Worm (Caenorhabditis elegans): ENCODE results near the gene F28C1.1.
A peak's percentile ranks its signal among the peaks of the same experiment; 100 is the strongest.

F28C1.1 gene

ce11 chrV:12497725-12498263, 47.2 kb downstream of the F28C1.1 start, which contains the start of the genes W04D2.4 and rbm-25 (continued):
- TF ChIP-seq blmp-1 (tag; optimal IDR thresholded peaks at IDR 0.05) (peak; percentile 80), ama-1 (optimal IDR thresholded peaks at IDR 0.05) (peak; percentile 75), unc-86 (tag; optimal IDR thresholded peaks at IDR 0.05) (peak; percentile 85), irx-1 (tag; optimal IDR thresholded peaks at IDR 0.05) (peak; percentile 82), nhr-12 (tag; optimal IDR thresholded peaks at IDR 0.05) (no peak), rnt-1 (tag; optimal IDR thresholded peaks at IDR 0.05) (peak; percentile 87), unc-98 (GFP tag; IDR thresholded peaks at IDR 0.05) (no peak), fos-1 (tag; optimal IDR thresholded peaks at IDR 0.05) (peak; percentile 57), nhr-20 (tag; optimal IDR thresholded peaks at IDR 0.05) (peak; percentile 86), C34B4.2 (tag; optimal IDR thresholded peaks at IDR 0.05) (no peak), lin-15B (tag; optimal IDR thresholded peaks at IDR 0.05) (peak; percentile 23), fkh-4 (tag; optimal IDR thresholded peaks at IDR 0.05; ENCODE audit: borderline replicate concordance) (peak; percentile 30), C16A3.4 (tag; optimal IDR thresholded peaks at IDR 0.05) (peak; percentile 76), elt-2 (tag; optimal IDR thresholded peaks at IDR 0.05) (peak; percentile 60), mab-9 (GFP tag; IDR thresholded peaks at IDR 0.05) (0 out of 2 replicates have a peak, but pooled peaks have one; percentile 25), ceh-82 (tag; optimal IDR thresholded peaks at IDR 0.05) (peak; percentile 63 to 77 (median 77)), C04F5.9 (tag; optimal IDR thresholded peaks at IDR 0.05) (peak; percentile 41), nhr-76 (tag; optimal IDR thresholded peaks at IDR 0.05) (no peak), skn-1 (tag; optimal IDR thresholded peaks at IDR 0.05) (peak; percentile 80), lsy-2 (tag; optimal IDR thresholded peaks at IDR 0.05) (peak; percentile 87 to 93), nhr-77 (tag; optimal IDR thresholded peaks at IDR 0.05) (peak; percentile 9), nhr-90 (tag; optimal IDR thresholded peaks at IDR 0.05; ENCODE audit: poor library complexity) (peak; percentile 86), egl-13 (tag; optimal IDR thresholded peaks at IDR 0.05) (peak; percentile 71), ceh-90 (tag; optimal IDR thresholded peaks at IDR 0.05) (no peak), lin-35 (GFP tag; optimal IDR thresholded peaks at IDR 0.05) (peak; percentile 76 to 85), lir-3 (tag; optimal IDR thresholded peaks at IDR 0.05; ENCODE audit: poor library complexity) (peak; percentile 60), hlh-4 (tag; optimal IDR thresholded peaks at IDR 0.05) (no peak), ztf-11 (tag; optimal IDR thresholded peaks at IDR 0.05) (peak in 1 of 2 experiments; percentile 40), unc-130 (tag; optimal IDR thresholded peaks at IDR 0.05) (peak; percentile 81), isw-1 (GFP tag; IDR thresholded peaks at IDR 0.05) (peak; percentile 65), pqm-1 (tag; optimal IDR thresholded peaks at IDR 0.05) (no peak), elt-3 (tag; optimal IDR thresholded peaks at IDR 0.05) (peak in 2 of 6 experiments; percentile 56 to 73), efl-1 (optimal IDR thresholded peaks at IDR 0.05) (peak; percentile 74 to 83), efl-1 (GFP tag; optimal IDR thresholded peaks at IDR 0.05 in 1 of 2) (peak; percentile 78 to 98), ceh-88 (GFP tag; IDR thresholded peaks at IDR 0.05) (0 out of 2 replicates have a peak, but pooled peaks have one; percentile 23), tbx-2 (tag; optimal IDR thresholded peaks at IDR 0.05) (peak; percentile 87), unc-62 (GFP tag; optimal IDR thresholded peaks at IDR 0.05) (no peak), nhr-85 (tag) (peak; percentile 90), nhr-84 (tag; optimal IDR thresholded peaks at IDR 0.05) (no peak)

Measured in whole organism, L1 larva.